Worm (Caenorhabditis elegans) whole organism, L1 larva: ENCODE results near the gene R05G6.4.

Experiments used
- C04F5.9 ChIP-seq: sonication (generic microtip); optimal IDR thresholded peaks from 2 replicates; lab custom pipeline; 2016; ENCODE audit warnings: missing genetic modification characterization, missing compliant biosample characterization
- C34B4.2 ChIP-seq: sonication (generic microtip); optimal IDR thresholded peaks from 2 replicates; lab custom pipeline; 2017; ENCODE audit warnings: mild to moderate bottlenecking, missing genetic modification characterization, missing compliant biosample characterization
- Y116A8C.19 ChIP-seq: sonication (generic microtip); optimal IDR thresholded peaks from 2 replicates; lab custom pipeline; 2016; ENCODE audit warnings: missing compliant biosample characterization, missing genetic modification characterization, borderline replicate concordance
- aha-1 ChIP-seq: fragments of 150-350 bp; optimal IDR thresholded peaks from 2 replicates; lab custom pipeline; 2014; ENCODE audit warnings: missing biosample characterization, missing genetic modification characterization
- alr-1 ChIP-seq: fragments of 200-800 bp; sonication (Bioruptor generic); optimal IDR thresholded peaks from 2 replicates; lab custom pipeline; 2018; ENCODE audit warnings: borderline replicate concordance, mild to moderate bottlenecking, missing genetic modification characterization, missing compliant biosample characterization
- aly-2 ChIP-seq: fragments of 150-350 bp; optimal IDR thresholded peaks from 2 replicates; lab custom pipeline; 2014; ENCODE audit warnings: missing biosample characterization, missing genetic modification characterization
- blmp-1 ChIP-seq: fragments of 150-350 bp; optimal IDR thresholded peaks from 2 replicates; lab custom pipeline; 2014; ENCODE audit warnings: missing biosample characterization, missing genetic modification characterization
- ceh-63 ChIP-seq: fragments of 200-800 bp; sonication (Bioruptor generic); optimal IDR thresholded peaks from 2 replicates; lab custom pipeline; 2018; ENCODE audit warnings: mild to moderate bottlenecking, missing genetic modification characterization, missing compliant biosample characterization
- ceh-82 ChIP-seq, 3 experiments: fragments of 150-350 bp in 1 of 3; sonication (generic microtip) in 2 of 3; optimal IDR thresholded peaks; 2 replicates each; lab custom pipeline; 2014 to 2017; ENCODE audit warnings: missing biosample characterization in 3 of 3, missing genetic modification characterization in 3 of 3
- ceh-90 ChIP-seq: sonication (generic microtip); optimal IDR thresholded peaks from 2 replicates; lab custom pipeline; 2016; ENCODE audit warnings: missing genetic modification characterization, missing compliant biosample characterization
- ces-1 ChIP-seq: fragments of 150-350 bp; optimal IDR thresholded peaks from 2 replicates; lab custom pipeline; 2014; ENCODE audit warnings: missing biosample characterization, missing genetic modification reagents, missing genetic modification characterization
- dpl-1 ChIP-seq, 3 experiments: fragments of 150-350 bp in 2 of 3; sonication (generic microtip) in 1 of 3; optimal IDR thresholded peaks; 2 replicates each; lab custom pipeline; 2014 to 2017; ENCODE audit warnings: missing biosample characterization in 3 of 3, missing genetic modification characterization in 3 of 3, missing genetic modification reagents in 3 of 3
- dsc-1 ChIP-seq: sonication (generic microtip); optimal IDR thresholded peaks from 2 replicates; lab custom pipeline; 2016; ENCODE audit warnings: mild to moderate bottlenecking, missing genetic modification characterization, missing compliant biosample characterization
- efl-1 ChIP-seq, 4 experiments: fragments of 150-350 bp; optimal IDR thresholded peaks in 3 of 4; peaks in 1 of 4; 1 replicate in 1 of 4; 2 replicates in 3 of 4; lab custom pipeline; 2014; ENCODE audit warnings: missing biosample characterization in 2 of 4, missing genetic modification characterization in 2 of 4, missing genetic modification reagents in 2 of 4
- efl-3 ChIP-seq: fragments of 200-800 bp; sonication (Bioruptor generic); optimal IDR thresholded peaks from 2 replicates; lab custom pipeline; 2018; ENCODE audit warnings: mild to moderate bottlenecking, missing genetic modification characterization, missing compliant biosample characterization
- egl-27 ChIP-seq, 2 experiments: fragments of 150-350 bp in 1 of 2; sonication (generic microtip); optimal IDR thresholded peaks; 3 replicates each; lab custom pipeline; 2017 to 2018; ENCODE audit warnings: missing biosample characterization in 2 of 2, missing genetic modification characterization in 2 of 2, missing genetic modification reagents in 2 of 2
- elt-3 ChIP-seq, 6 experiments: fragments of 150-350 bp in 1 of 6; sonication (generic microtip); optimal IDR thresholded peaks; 2 replicates each; lab custom pipeline; 2017 to 2018; ENCODE audit warnings: missing biosample characterization in 6 of 6, missing genetic modification characterization in 6 of 6, inconsistent platforms in 1 of 6
- fkh-8 ChIP-seq: sonication (generic microtip); optimal IDR thresholded peaks from 2 replicates; lab custom pipeline; 2016; ENCODE audit warnings: mild to moderate bottlenecking, missing genetic modification characterization, missing compliant biosample characterization
- fos-1 ChIP-seq: fragments of 150-350 bp; optimal IDR thresholded peaks from 2 replicates; lab custom pipeline; 2014; ENCODE audit warnings: missing biosample characterization, missing genetic modification characterization
- grh-1 ChIP-seq: fragments of 200-800 bp; sonication (Bioruptor generic); IDR thresholded peaks from 2 replicates; pipeline ENCODE4 v1.3.6; 2022; ENCODE audit warnings: missing genetic modification reagents, missing genetic modification characterization, missing compliant biosample characterization
- hlh-17 ChIP-seq: fragments of 200-800 bp; sonication (Bioruptor generic); optimal IDR thresholded peaks from 2 replicates; lab custom pipeline; 2018; ENCODE audit warnings: missing genetic modification characterization, mild to moderate bottlenecking, missing compliant biosample characterization, moderate library complexity, borderline replicate concordance
- hlh-4 ChIP-seq: sonication (generic microtip); optimal IDR thresholded peaks from 2 replicates; lab custom pipeline; 2016; ENCODE audit warnings: mild to moderate bottlenecking, missing genetic modification characterization, missing compliant biosample characterization
- hpl-2 ChIP-seq: fragments of 150-350 bp; optimal IDR thresholded peaks from 2 replicates; lab custom pipeline; 2014; ENCODE audit warnings: missing biosample characterization, missing genetic modification reagents, missing genetic modification characterization
- irx-1 ChIP-seq: sonication (generic microtip); optimal IDR thresholded peaks from 2 replicates; lab custom pipeline; 2016; ENCODE audit warnings: missing genetic modification characterization, missing compliant biosample characterization
- lin-13 ChIP-seq: fragments of 150-350 bp; optimal IDR thresholded peaks from 2 replicates; lab custom pipeline; 2014; ENCODE audit warnings: missing biosample characterization, missing genetic modification reagents, missing genetic modification characterization
- lin-15B ChIP-seq: fragments of 150-350 bp; sonication (generic microtip); optimal IDR thresholded peaks from 3 replicates; lab custom pipeline; 2014; ENCODE audit warnings: missing biosample characterization, missing genetic modification characterization
- lir-3 ChIP-seq: sonication (generic microtip); optimal IDR thresholded peaks from 2 replicates; lab custom pipeline; 2016; ENCODE audit warnings: mild to moderate bottlenecking, missing genetic modification characterization, moderate library complexity, missing compliant biosample characterization; ENCODE audit not compliant: poor library complexity
- lsy-2 ChIP-seq, 2 experiments: fragments of 150-350 bp; optimal IDR thresholded peaks; 2 replicates each; lab custom pipeline; 2014; ENCODE audit warnings: missing biosample characterization in 2 of 2, missing genetic modification characterization in 2 of 2
- mab-9 ChIP-seq: fragments of 200-800 bp; sonication (Bioruptor generic); IDR thresholded peaks from 2 replicates; pipeline ENCODE4 v1.3.6; 2022; ENCODE audit warnings: missing genetic modification reagents, missing genetic modification characterization, missing compliant biosample characterization
- mef-2 ChIP-seq: fragments of 150-350 bp; optimal IDR thresholded peaks from 2 replicates; lab custom pipeline; 2014; ENCODE audit warnings: missing biosample characterization, missing genetic modification characterization
- mep-1 ChIP-seq: fragments of 150-350 bp; optimal IDR thresholded peaks from 2 replicates; lab custom pipeline; 2014; ENCODE audit warnings: missing biosample characterization, missing genetic modification characterization
- nhr-11 ChIP-seq: fragments of 150-350 bp; optimal IDR thresholded peaks from 2 replicates; lab custom pipeline; 2014; ENCODE audit warnings: missing biosample characterization, missing genetic modification characterization
- nhr-12 ChIP-seq: sonication (generic microtip); optimal IDR thresholded peaks from 2 replicates; lab custom pipeline; 2017; ENCODE audit warnings: missing biosample characterization, missing genetic modification characterization
- nhr-20 ChIP-seq: sonication (generic microtip); optimal IDR thresholded peaks from 2 replicates; lab custom pipeline; 2016; ENCODE audit warnings: mild to moderate bottlenecking, missing genetic modification characterization, missing compliant biosample characterization
- nhr-28 ChIP-seq: fragments of 150-350 bp; optimal IDR thresholded peaks from 2 replicates; lab custom pipeline; 2014; ENCODE audit warnings: missing biosample characterization, missing genetic modification characterization
- nhr-47 ChIP-seq: sonication (generic microtip); optimal IDR thresholded peaks from 2 replicates; lab custom pipeline; 2016; ENCODE audit warnings: mild to moderate bottlenecking, missing genetic modification characterization, moderate library complexity, missing compliant biosample characterization
- nhr-77 ChIP-seq: fragments of 150-350 bp; optimal IDR thresholded peaks from 2 replicates; lab custom pipeline; 2014; ENCODE audit warnings: missing biosample characterization, missing genetic modification characterization
- nhr-84 ChIP-seq: sonication (generic microtip); optimal IDR thresholded peaks from 2 replicates; lab custom pipeline; 2017; ENCODE audit warnings: missing biosample characterization, missing genetic modification characterization
- nhr-85 ChIP-seq: sonication (generic microtip); peaks from one replicate; lab custom pipeline; 2016; ENCODE audit warnings: missing genetic modification characterization, inconsistent platforms, missing compliant biosample characterization
- nhr-90 ChIP-seq: sonication (generic microtip); optimal IDR thresholded peaks from 2 replicates; lab custom pipeline; 2016; ENCODE audit warnings: mild to moderate bottlenecking, missing genetic modification characterization, missing compliant biosample characterization; ENCODE audit not compliant: poor library complexity
- pag-3 ChIP-seq: sonication (generic microtip); optimal IDR thresholded peaks from 2 replicates; lab custom pipeline; 2017; ENCODE audit warnings: missing genetic modification characterization, mild to moderate bottlenecking, missing compliant biosample characterization, antibody characterized with exemption, borderline replicate concordance; ENCODE audit not compliant: insufficient read depth
- pax-3 ChIP-seq: fragments of 200-800 bp; sonication (Bioruptor generic); optimal IDR thresholded peaks from 2 replicates; lab custom pipeline; 2018; ENCODE audit warnings: mild to moderate bottlenecking, missing genetic modification characterization, moderate library complexity, missing compliant biosample characterization
- pqm-1 ChIP-seq: sonication (generic microtip); optimal IDR thresholded peaks from 3 replicates; lab custom pipeline; 2017; ENCODE audit warnings: missing biosample characterization, missing genetic modification characterization
- skn-1 ChIP-seq: fragments of 150-350 bp; optimal IDR thresholded peaks from 2 replicates; lab custom pipeline; 2014; ENCODE audit warnings: missing biosample characterization, missing genetic modification characterization
- sox-4 ChIP-seq: sonication (generic microtip); optimal IDR thresholded peaks from 2 replicates; lab custom pipeline; 2016; ENCODE audit warnings: missing genetic modification characterization, missing compliant biosample characterization
- sup-37 ChIP-seq: fragments of 200-800 bp; sonication (Bioruptor generic); optimal IDR thresholded peaks from 2 replicates; lab custom pipeline; 2018; ENCODE audit warnings: mild to moderate bottlenecking, missing genetic modification characterization, missing compliant biosample characterization
- tlp-1 ChIP-seq: fragments of 150-350 bp; optimal IDR thresholded peaks from 2 replicates; lab custom pipeline; 2014; ENCODE audit warnings: missing biosample characterization, missing genetic modification characterization
- unc-130 ChIP-seq: fragments of 150-350 bp; optimal IDR thresholded peaks from 2 replicates; lab custom pipeline; 2017; ENCODE audit warnings: missing biosample characterization, missing genetic modification characterization, inconsistent platforms
- unc-30 ChIP-seq: sonication (generic microtip); optimal IDR thresholded peaks from 2 replicates; lab custom pipeline; 2017; ENCODE audit warnings: missing biosample characterization, missing genetic modification characterization
- unc-62 ChIP-seq: fragments of 150-350 bp; optimal IDR thresholded peaks from 2 replicates; lab custom pipeline; 2014; ENCODE audit warnings: missing biosample characterization, missing genetic modification reagents, missing genetic modification characterization
- zag-1 ChIP-seq: fragments of 150-350 bp; optimal IDR thresholded peaks from 2 replicates; lab custom pipeline; 2014; ENCODE audit warnings: missing biosample characterization, missing genetic modification characterization
- ztf-11 ChIP-seq, 2 experiments: sonication (generic microtip); optimal IDR thresholded peaks; 2 replicates each; lab custom pipeline; 2016 to 2017; ENCODE audit warnings: missing genetic modification characterization in 2 of 2, missing biosample characterization in 1 of 2, missing compliant biosample characterization in 1 of 2

R05G6.4 gene

ce11 chrIV:7512617-7513233, at the start of gene R05G6.4, which contains the start of gene plc-4:
TSS of gene R05G6.4 (plus strand) at chrIV:7513233.
TSS of gene plc-4 (minus strand) at chrIV:7512667.
- TF ChIP-seq lsy-2 (tag; optimal IDR thresholded peaks at IDR 0.05; lab: Kevin White, UChicago), result peak; percentile 53 to 68
- TF ChIP-seq ceh-90 (tag; lab: Kevin White, UChicago), result no peak
- TF ChIP-seq nhr-85 (tag; lab: Kevin White, UChicago), result peak; percentile 68
- TF ChIP-seq skn-1, result no peak
- no peak for TF ChIP-seq zag-1 (tag; lab: Kevin White, UChicago)
- peak; percentile 39 for TF ChIP-seq nhr-47 (tag; lab: Kevin White, UChicago)
- peak; percentile 52 for TF ChIP-seq nhr-20
- no peak for TF ChIP-seq C04F5.9 (tag; lab: Kevin White, UChicago)
- TF ChIP-seq alr-1 (tag; lab: Kevin White, UChicago), result no peak
- TF ChIP-seq nhr-77 (tag; lab: Kevin White, UChicago), result peak; percentile 16
- no peak for TF ChIP-seq nhr-84 (tag; lab: Kevin White, UChicago)
- peak in 2 of 6 experiments; percentile 3 to 52 for TF ChIP-seq elt-3 (tag; optimal IDR thresholded peaks at IDR 0.05; lab: Kevin White, UChicago)
- TF ChIP-seq mep-1 (tag; lab: Kevin White, UChicago), result peak; percentile 57
- TF ChIP-seq unc-62 (GFP tag; lab: Kevin White, UChicago), result no peak
- no peak for TF ChIP-seq pag-3 (tag; lab: Kevin White, UChicago)
- TF ChIP-seq lin-15B (tag; lab: Kevin White, UChicago), result no peak
- no peak for TF ChIP-seq C34B4.2
- TF ChIP-seq ces-1, result no peak
- TF ChIP-seq grh-1 (GFP tag; lab: Robert Waterston, UW), result no peak
- TF ChIP-seq sox-4 (tag; lab: Kevin White, UChicago), result no peak
- peak; percentile 20 for TF ChIP-seq dsc-1 (tag; lab: Kevin White, UChicago)
- TF ChIP-seq mab-9 (GFP tag; lab: Robert Waterston, UW), result no peak
- no peak for TF ChIP-seq unc-30 (tag; lab: Kevin White, UChicago)
- TF ChIP-seq irx-1, result no peak
- no peak for TF ChIP-seq unc-130 (tag; lab: Kevin White, UChicago)
- TF ChIP-seq sup-37 (GFP tag; lab: Kevin White, UChicago), result no peak
- peak; percentile 52 for TF ChIP-seq nhr-90 (tag; lab: Kevin White, UChicago)
- TF ChIP-seq nhr-12 (tag; lab: Kevin White, UChicago), result no peak
- TF ChIP-seq dpl-1 (GFP tag; optimal IDR thresholded peaks at IDR 0.05; lab: Kevin White, UChicago), result peak; percentile 37 to 59 (median 55)
- TF ChIP-seq hlh-17 (GFP tag; lab: Kevin White, UChicago), result no peak
- no peak for TF ChIP-seq efl-3
- no peak for TF ChIP-seq Y116A8C.19
- TF ChIP-seq ztf-11 (tag; optimal IDR thresholded peaks at IDR 0.05; lab: Kevin White, UChicago), result no peak
- TF ChIP-seq efl-1 (optimal IDR thresholded peaks at IDR 0.05; lab: Kevin White, UChicago), result peak; percentile 29 to 63
- TF ChIP-seq efl-1 (GFP tag; optimal IDR thresholded peaks at IDR 0.05 in 1 of 2; lab: Kevin White, UChicago), result peak; percentile 44 to 55
- TF ChIP-seq hlh-4 (tag; lab: Kevin White, UChicago), result no peak
- TF ChIP-seq nhr-28 (tag; lab: Kevin White, UChicago), result no peak
- no peak for TF ChIP-seq egl-27 (tag; optimal IDR thresholded peaks at IDR 0.05; lab: Kevin White, UChicago)
- no peak for TF ChIP-seq hpl-2 (GFP tag; lab: Kevin White, UChicago)
- TF ChIP-seq mef-2 (tag; lab: Kevin White, UChicago), result no peak
- no peak for TF ChIP-seq aly-2 (tag; lab: Kevin White, UChicago)
- TF ChIP-seq fos-1 (tag; lab: Kevin White, UChicago), result no peak
- TF ChIP-seq lin-13 (GFP tag; lab: Kevin White, UChicago), result no peak
- TF ChIP-seq nhr-11, result no peak
- TF ChIP-seq ceh-63, result no peak
- TF ChIP-seq aha-1 (tag; lab: Kevin White, UChicago), result no peak
- TF ChIP-seq tlp-1, result no peak
- peak; percentile 53 for TF ChIP-seq blmp-1 (tag; lab: Kevin White, UChicago)
- peak in 2 of 3 experiments; percentile 15 to 27 for TF ChIP-seq ceh-82 (tag; optimal IDR thresholded peaks at IDR 0.05; lab: Kevin White, UChicago)
- no peak for TF ChIP-seq pqm-1 (tag; lab: Kevin White, UChicago)
- TF ChIP-seq lir-3 (tag; lab: Kevin White, UChicago), result no peak
- no peak for TF ChIP-seq fkh-8 (tag; lab: Kevin White, UChicago)
- TF ChIP-seq pax-3 (tag; lab: Kevin White, UChicago), result no peak
